Worm (Caenorhabditis elegans) whole organism, midembryonic: ENCODE data around the gene hrde-2.

Experiments used
- T22C8.4 ChIP-seq: fragments of 200-800 bp; sonication (Bioruptor generic); IDR thresholded peaks from 2 replicates; pipeline ENCODE4 v1.3.6; 2022; ENCODE audit warnings: missing genetic modification characterization, missing compliant biosample characterization
- cog-1 ChIP-seq: sonication (generic microtip); optimal IDR thresholded peaks from 2 replicates; lab custom pipeline; 2016; ENCODE audit warnings: missing genetic modification characterization, missing compliant biosample characterization
- flt-1 ChIP-seq: fragments of 200-800 bp; sonication (Bioruptor generic); IDR thresholded peaks from 2 replicates; pipeline ENCODE4 v1.3.6; 2022; ENCODE audit warnings: missing genetic modification characterization, missing compliant biosample characterization
- klf-2 ChIP-seq: fragments of 200-800 bp; sonication (Bioruptor generic); conservative IDR thresholded peaks from 2 replicates; pipeline ENCODE4 v1.3.6; 2022; ENCODE audit warnings: missing genetic modification reagents, missing genetic modification characterization, missing compliant biosample characterization
- med-1 ChIP-seq: sonication (generic microtip); optimal IDR thresholded peaks from 2 replicates; lab custom pipeline; 2017; ENCODE audit warnings: missing genetic modification characterization, mild to moderate bottlenecking, missing compliant biosample characterization, antibody characterized with exemption, missing genetic modification reagents; ENCODE audit not compliant: insufficient read depth
- ref-1 ChIP-seq: fragments of 200-800 bp; sonication (Bioruptor generic); conservative IDR thresholded peaks from 2 replicates; pipeline ENCODE4 v1.3.6; 2022; ENCODE audit warnings: missing genetic modification reagents, missing genetic modification characterization, missing compliant biosample characterization
- tab-1 ChIP-seq: fragments of 200-800 bp; sonication (Bioruptor generic); IDR thresholded peaks from 2 replicates; pipeline ENCODE4 v1.3.6; 2022; ENCODE audit warnings: missing genetic modification characterization, missing compliant biosample characterization
- ztf-23 ChIP-seq: fragments of 200-800 bp; sonication (Bioruptor generic); IDR thresholded peaks from 2 replicates; pipeline ENCODE4 v1.3.6; 2022; ENCODE audit warnings: missing genetic modification reagents, missing genetic modification characterization, missing compliant biosample characterization
- ztf-29 ChIP-seq: fragments of 200-800 bp; sonication (Bioruptor generic); IDR thresholded peaks from 2 replicates; pipeline ENCODE4 v1.3.6; 2022; ENCODE audit warnings: missing genetic modification reagents, missing genetic modification characterization, missing compliant biosample characterization

hrde-2 gene

DNA sequence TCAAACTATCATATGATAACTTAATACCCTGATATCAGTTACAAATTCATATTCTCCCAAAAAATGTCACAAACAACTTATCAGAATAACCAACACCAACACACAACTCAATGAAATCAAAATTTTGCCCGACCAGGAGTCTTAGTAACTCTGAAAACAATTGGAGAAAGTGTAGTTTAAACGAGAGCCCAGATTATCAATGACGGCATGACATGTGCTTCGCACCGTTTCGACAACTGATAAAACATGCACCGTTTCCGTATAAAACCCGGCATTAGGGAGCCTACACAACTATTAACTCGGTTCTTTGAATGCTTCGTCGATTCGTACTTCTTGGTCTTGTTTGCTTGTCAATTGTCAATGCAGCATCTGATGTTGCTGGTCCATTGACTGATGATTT lies 11.3 kb upstream of the hrde-2 start, which contains the start of gene fil-1:
TSS of gene fil-1 (plus strand) at position 219 of the 400 bp plus-strand sequence.
- no peak for TF ChIP-seq tab-1 (GFP tag; lab: Robert Waterston, UW)
- TF ChIP-seq ref-1 (GFP tag; lab: Robert Waterston, UW), result no peak
- TF ChIP-seq klf-2 (GFP tag; lab: Robert Waterston, UW), result no peak
- TF ChIP-seq flt-1, result no peak
- TF ChIP-seq ztf-29 (GFP tag; lab: Robert Waterston, UW), result no peak
- no peak for TF ChIP-seq T22C8.4 (GFP tag; lab: Robert Waterston, UW)
- no peak for TF ChIP-seq cog-1 (tag; lab: Kevin White, UChicago)
- TF ChIP-seq ztf-23 (GFP tag; lab: Robert Waterston, UW), result no peak
- TF ChIP-seq med-1 (GFP tag; lab: Kevin White, UChicago), result no peak

- no peak for TF ChIP-seq ztf-29 (GFP tag; lab: Robert Waterston, UW)
- no peak for TF ChIP-seq flt-1
- no peak for TF ChIP-seq ztf-23 (GFP tag; lab: Robert Waterston, UW)
- TF ChIP-seq med-1 (GFP tag; lab: Kevin White, UChicago), result no peak
- no peak for TF ChIP-seq klf-2 (GFP tag; lab: Robert Waterston, UW)
- TF ChIP-seq cog-1 (tag; lab: Kevin White, UChicago), result no peak
- TF ChIP-seq tab-1 (GFP tag; lab: Robert Waterston, UW), result no peak
- no peak for TF ChIP-seq ref-1 (GFP tag; lab: Robert Waterston, UW)
- TF ChIP-seq T22C8.4 (GFP tag; lab: Robert Waterston, UW), result no peak
Measured at ce11 chrV:14996236-14996635, 8.7 kb upstream of the hrde-2 start, which contains the start of gene irld-14. Gene irld-14 (plus strand): TSS chrV:14996536.

ce11 chrV:14999485-15000023 lies 5.3 kb upstream of the hrde-2 start, which contains the start of gene T01C3.11:
Gene T01C3.11 (plus strand): TSS chrV:14999535.
- no peak for TF ChIP-seq ztf-29 (GFP tag; lab: Robert Waterston, UW)
- no peak for TF ChIP-seq cog-1 (tag; lab: Kevin White, UChicago)
- TF ChIP-seq med-1 (GFP tag; lab: Kevin White, UChicago), result no peak
- no peak for TF ChIP-seq flt-1
- TF ChIP-seq ztf-23 (GFP tag; lab: Robert Waterston, UW), result no peak
- no peak for TF ChIP-seq T22C8.4 (GFP tag; lab: Robert Waterston, UW)
- TF ChIP-seq ref-1 (GFP tag; lab: Robert Waterston, UW), result no peak
- no peak for TF ChIP-seq tab-1 (GFP tag; lab: Robert Waterston, UW)
- no peak for TF ChIP-seq klf-2 (GFP tag; lab: Robert Waterston, UW)

- 0 out of 2 replicates have a peak, but pooled peaks have one; percentile 6 for TF ChIP-seq flt-1
- no peak for TF ChIP-seq cog-1 (tag; lab: Kevin White, UChicago)
- no peak for TF ChIP-seq ztf-23 (GFP tag; lab: Robert Waterston, UW)
Measured at ce11 chrV:15000055-15000704, 4.7 kb upstream of the hrde-2 start, which contains the start of gene rps-16. Gene rps-16 (minus strand): TSS chrV:15000541.

ce11 chrV:15001536-15001935 lies 3.4 kb upstream of the hrde-2 start:
- TF ChIP-seq T22C8.4 (GFP tag; lab: Robert Waterston, UW) (no peak), ztf-23 (GFP tag; lab: Robert Waterston, UW) (no peak), tab-1 (GFP tag; lab: Robert Waterston, UW) (no peak), ref-1 (GFP tag; lab: Robert Waterston, UW) (no peak), flt-1 (no peak), med-1 (GFP tag; lab: Kevin White, UChicago) (no peak), cog-1 (tag; lab: Kevin White, UChicago) (no peak), klf-2 (GFP tag; lab: Robert Waterston, UW) (no peak), ztf-29 (GFP tag; lab: Robert Waterston, UW) (no peak)

ce11 chrV:15002184-15002690 lies 2.7 kb upstream of the hrde-2 start, which contains the start of the genes fib-1 and mut-15:
Gene fib-1 (minus strand): TSS chrV:15002223.
Gene mut-15 (plus strand): TSS chrV:15002543.
- TF ChIP-seq tab-1 (GFP tag; lab: Robert Waterston, UW) (no peak), klf-2 (GFP tag; lab: Robert Waterston, UW) (0 out of 2 replicates have a peak, but pooled peaks have one; percentile 38), ztf-23 (GFP tag; lab: Robert Waterston, UW) (peak; percentile 72), flt-1 (peak; percentile 82), ref-1 (GFP tag; lab: Robert Waterston, UW) (0 out of 2 replicates have a peak, but pooled peaks have one; percentile 31), T22C8.4 (GFP tag; lab: Robert Waterston, UW) (peak; percentile 73), cog-1 (tag; lab: Kevin White, UChicago) (peak; percentile 93), med-1 (GFP tag; lab: Kevin White, UChicago) (no peak), ztf-29 (GFP tag; lab: Robert Waterston, UW) (0 out of 2 replicates have a peak, but pooled peaks have one; percentile 26)

DNA sequence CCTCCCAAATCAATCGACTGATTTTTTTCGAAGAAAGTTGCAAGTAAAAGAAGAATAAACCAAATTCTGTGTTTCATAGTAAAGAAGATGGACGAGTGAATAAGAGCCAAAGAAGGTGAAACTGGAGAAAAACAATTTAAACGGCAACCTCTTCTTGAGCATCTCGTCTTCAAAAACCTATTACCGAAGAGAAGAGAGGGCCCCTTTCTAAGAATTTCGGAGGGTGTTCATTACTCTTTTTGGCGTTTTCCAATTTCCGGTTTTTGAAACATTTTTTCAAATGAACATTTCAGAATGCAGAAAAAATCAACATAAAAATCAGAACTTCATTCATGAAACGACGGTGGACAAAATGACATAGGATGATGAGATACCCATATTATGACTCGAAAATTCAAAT lies 6.7 kb downstream of the hrde-2 start, which contains the start of gene nmr-2:
TSS of gene nmr-2 (minus strand) at position 101 of the 400 bp plus-strand sequence.
- no peak for TF ChIP-seq cog-1 (tag; lab: Kevin White, UChicago)
- TF ChIP-seq flt-1, result no peak
- no peak for TF ChIP-seq ztf-23 (GFP tag; lab: Robert Waterston, UW)
- no peak for TF ChIP-seq T22C8.4 (GFP tag; lab: Robert Waterston, UW)

DNA sequence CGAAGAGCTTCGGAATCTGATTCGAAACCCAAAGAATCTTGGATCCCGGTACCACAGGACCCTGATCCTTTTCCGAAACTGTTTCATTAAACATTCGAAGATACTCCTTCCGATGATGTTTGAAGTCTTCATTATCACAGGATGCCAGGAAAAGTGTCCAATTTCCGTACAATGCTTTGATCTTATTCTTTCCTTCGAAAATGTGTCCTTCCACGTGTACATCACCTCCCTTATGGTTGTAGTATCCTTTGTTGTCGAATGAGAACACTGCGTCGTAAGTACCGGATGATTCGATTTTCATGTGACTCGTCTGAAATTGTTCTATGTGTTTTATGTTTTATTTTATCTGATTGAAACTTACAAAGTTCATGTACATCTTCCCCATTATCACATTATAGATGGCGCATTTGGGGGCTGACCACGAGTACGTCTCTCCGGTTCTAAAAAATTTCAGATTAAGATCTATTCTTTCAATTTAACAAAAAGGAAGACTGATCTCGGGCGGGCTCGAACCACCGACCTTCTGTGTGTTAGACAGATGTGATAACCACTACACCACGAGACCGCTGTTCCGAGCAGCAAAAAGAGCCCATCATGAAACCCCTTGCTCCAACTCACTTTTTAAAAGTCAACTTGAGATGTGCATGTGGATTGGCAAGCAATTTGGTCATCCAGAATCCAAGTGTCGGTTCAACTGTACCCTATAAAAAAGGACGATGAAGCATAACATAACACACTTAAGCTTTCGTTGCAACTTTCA lies 7.8 kb downstream of the hrde-2 start:
- TF ChIP-seq flt-1, result no peak
- no peak for TF ChIP-seq cog-1 (tag; lab: Kevin White, UChicago)
- no peak for TF ChIP-seq T22C8.4 (GFP tag; lab: Robert Waterston, UW)
- TF ChIP-seq ref-1 (GFP tag; lab: Robert Waterston, UW), result no peak
- no peak for TF ChIP-seq tab-1 (GFP tag; lab: Robert Waterston, UW)
- TF ChIP-seq ztf-29 (GFP tag; lab: Robert Waterston, UW), result no peak
- no peak for TF ChIP-seq med-1 (GFP tag; lab: Kevin White, UChicago)
- TF ChIP-seq ztf-23 (GFP tag; lab: Robert Waterston, UW), result no peak
